Worm (Caenorhabditis elegans) whole organism, young adult: ENCODE results near the gene F25B5.3.

ENCODE experiments used
- B0035.1 ChIP-seq: sonication (generic microtip); optimal IDR thresholded peaks from 2 replicates; lab custom pipeline; 2016; ENCODE audit warnings: missing genetic modification characterization, mild to moderate bottlenecking, missing compliant biosample characterization, missing genotype, missing genetic modification reagents
- C17E4.6 ChIP-seq: fragments of 200-800 bp; sonication (Bioruptor generic); IDR thresholded peaks from 2 replicates; pipeline ENCODE4 v1.3.6; 2022; ENCODE audit warnings: missing genetic modification reagents, missing genetic modification characterization, missing compliant biosample characterization
- D2030.7 ChIP-seq: fragments of 200-800 bp; sonication (Bioruptor generic); IDR thresholded peaks from 2 replicates; pipeline ENCODE4 v1.3.6; 2022; ENCODE audit warnings: missing genetic modification reagents, missing genetic modification characterization, missing compliant biosample characterization
- F33H1.4 ChIP-seq: fragments of 200-800 bp; sonication (Bioruptor generic); IDR thresholded peaks from 2 replicates; pipeline ENCODE4 v1.3.6; 2022; ENCODE audit warnings: missing genetic modification reagents, missing genetic modification characterization, missing compliant biosample characterization
- F52B5.7 ChIP-seq: sonication (generic microtip); optimal IDR thresholded peaks from 2 replicates; lab custom pipeline; 2016; ENCODE audit warnings: mild to moderate bottlenecking, missing genetic modification characterization, missing compliant biosample characterization
- F55B11.4 ChIP-seq: sonication (generic microtip); optimal IDR thresholded peaks from 2 replicates; lab custom pipeline; 2016; ENCODE audit warnings: missing compliant biosample characterization, missing genetic modification characterization, borderline replicate concordance; ENCODE audit not compliant: insufficient read depth
- K11D2.4 ChIP-seq: fragments of 200-800 bp; sonication (Bioruptor generic); IDR thresholded peaks from 2 replicates; pipeline ENCODE4 v1.3.6; 2022; ENCODE audit warnings: missing genetic modification reagents, missing genetic modification characterization, missing compliant biosample characterization
- T26A5.8 ChIP-seq: sonication (generic microtip); optimal IDR thresholded peaks from 2 replicates; lab custom pipeline; 2016; ENCODE audit warnings: missing genetic modification characterization, missing compliant biosample characterization
- Y53F4B.3 ChIP-seq: fragments of 200-800 bp; sonication (Bioruptor generic); IDR thresholded peaks from 2 replicates; pipeline ENCODE4 v1.3.6; 2022; ENCODE audit warnings: missing genetic modification reagents, missing genetic modification characterization, missing compliant biosample characterization
- Y67H2A.10 ChIP-seq: fragments of 200-800 bp; sonication (Bioruptor generic); conservative IDR thresholded peaks from 2 replicates; pipeline ENCODE4 v1.3.6; 2022; ENCODE audit warnings: missing genetic modification reagents, missing genetic modification characterization, missing compliant biosample characterization
- Y95B8A.8 ChIP-seq: fragments of 200-800 bp; sonication (Bioruptor generic); IDR thresholded peaks from 2 replicates; pipeline ENCODE4 v1.3.6; 2022; ENCODE audit warnings: missing genetic modification reagents, missing genetic modification characterization, missing compliant biosample characterization
- ZK185.1 ChIP-seq: sonication (generic microtip); optimal IDR thresholded peaks from 2 replicates; lab custom pipeline; 2016; ENCODE audit warnings: mild to moderate bottlenecking, missing genetic modification characterization, missing compliant biosample characterization; ENCODE audit not compliant: poor library complexity, severe bottlenecking
- atf-7 ChIP-seq: sonication (generic microtip); optimal IDR thresholded peaks from 2 replicates; lab custom pipeline; 2017; ENCODE audit warnings: mild to moderate bottlenecking, missing genetic modification characterization, missing compliant biosample characterization
- cebp-1 ChIP-seq, 2 experiments: fragments of 200-800 bp in 1 of 2; sonication (Bioruptor generic) in 1 of 2; sonication (generic microtip) in 1 of 2; IDR thresholded peaks in 1 of 2; optimal IDR thresholded peaks in 1 of 2; 2 replicates each; pipeline versions ENCODE4 v1.3.6 to Lab custom; 2017 to 2022; ENCODE audit warnings: missing compliant biosample characterization in 2 of 2, missing genetic modification characterization in 2 of 2, mild to moderate bottlenecking in 1 of 2, missing genetic modification reagents in 1 of 2, moderate library complexity in 1 of 2
- ceh-40 ChIP-seq: fragments of 200-800 bp; sonication (Bioruptor generic); IDR thresholded peaks from 2 replicates; pipeline ENCODE4 v1.3.6; 2022; ENCODE audit warnings: missing genetic modification characterization, missing compliant biosample characterization
- dox-1 ChIP-seq: fragments of 200-800 bp; sonication (Bioruptor generic); IDR thresholded peaks from 2 replicates; pipeline ENCODE4 v1.3.6; 2022; ENCODE audit warnings: missing genetic modification reagents, missing genetic modification characterization, missing compliant biosample characterization
- dpff-1 ChIP-seq: sonication (generic microtip); optimal IDR thresholded peaks from 2 replicates; lab custom pipeline; 2017; ENCODE audit warnings: mild to moderate bottlenecking, missing genetic modification characterization, missing compliant biosample characterization
- efl-1 ChIP-seq: fragments of 150-350 bp; optimal IDR thresholded peaks from 2 replicates; lab custom pipeline; 2014; ENCODE audit warnings: missing biosample characterization, missing genetic modification reagents, missing genetic modification characterization
- egl-18 ChIP-seq: fragments of 200-800 bp; sonication (Bioruptor generic); IDR thresholded peaks from 2 replicates; pipeline ENCODE4 v1.3.6; 2022; ENCODE audit warnings: missing genetic modification reagents, missing genetic modification characterization, missing compliant biosample characterization
- him-1 ChIP-seq: sonication (generic microtip); optimal IDR thresholded peaks from 2 replicates; lab custom pipeline; 2016; ENCODE audit warnings: missing genotype, missing genetic modification reagents, missing genetic modification characterization, missing compliant biosample characterization
- hmg-1.2 ChIP-seq: fragments of 200-800 bp; sonication (Bioruptor generic); IDR thresholded peaks from 2 replicates; pipeline ENCODE4 v1.3.6; 2022; ENCODE audit warnings: missing genetic modification reagents, missing genetic modification characterization, missing compliant biosample characterization
- lin-35 ChIP-seq, 3 experiments: fragments of 150-350 bp in 2 of 3; sonication (generic microtip) in 1 of 3; optimal IDR thresholded peaks; 2 replicates each; lab custom pipeline; 2014 to 2018; ENCODE audit warnings: missing biosample characterization in 3 of 3, missing genetic modification characterization in 3 of 3, missing genetic modification reagents in 3 of 3
- lin-40 ChIP-seq: sonication (generic microtip); optimal IDR thresholded peaks from 2 replicates; lab custom pipeline; 2016; ENCODE audit warnings: missing genetic modification characterization, mild to moderate bottlenecking, missing compliant biosample characterization, missing genotype, missing genetic modification reagents
- lir-1 ChIP-seq: fragments of 200-800 bp; sonication (Bioruptor generic); conservative IDR thresholded peaks from 2 replicates; pipeline ENCODE4 v1.3.6; 2022; ENCODE audit warnings: missing genetic modification reagents, missing genetic modification characterization, missing compliant biosample characterization
- lsl-1 ChIP-seq: fragments of 200-800 bp; sonication (Bioruptor generic); optimal IDR thresholded peaks from 2 replicates; lab custom pipeline; 2018; ENCODE audit warnings: mild to moderate bottlenecking, missing genetic modification characterization, moderate library complexity, missing compliant biosample characterization
- madf-6 ChIP-seq: fragments of 200-800 bp; sonication (Bioruptor generic); IDR thresholded peaks from 2 replicates; pipeline ENCODE4 v1.3.6; 2022; ENCODE audit warnings: missing genetic modification reagents, missing genetic modification characterization, missing compliant biosample characterization
- madf-8 ChIP-seq: fragments of 200-800 bp; sonication (Bioruptor generic); conservative IDR thresholded peaks from 2 replicates; pipeline ENCODE4 v1.3.6; 2022; ENCODE audit warnings: missing genetic modification reagents, missing genetic modification characterization, missing compliant biosample characterization
- mcd-1 ChIP-seq: fragments of 200-800 bp; sonication (Bioruptor generic); IDR thresholded peaks from 2 replicates; pipeline ENCODE4 v1.3.6; 2022; ENCODE audit warnings: missing genetic modification reagents, missing genetic modification characterization, missing compliant biosample characterization
- nhr-27 ChIP-seq: fragments of 200-800 bp; sonication (Bioruptor generic); optimal IDR thresholded peaks from 2 replicates; lab custom pipeline; 2018; ENCODE audit warnings: mild to moderate bottlenecking, missing genetic modification characterization, moderate library complexity, missing compliant biosample characterization
- pha-4 ChIP-seq: fragments of 150-350 bp; sonication (generic microtip); optimal IDR thresholded peaks from 2 replicates; lab custom pipeline; 2014; ENCODE audit warnings: missing biosample characterization, missing genetic modification reagents, missing genetic modification characterization
- rcor-1 ChIP-seq: fragments of 200-800 bp; sonication (Bioruptor generic); IDR thresholded peaks from 2 replicates; pipeline ENCODE4 v1.3.6; 2022; ENCODE audit warnings: missing genetic modification reagents, missing genetic modification characterization, missing compliant biosample characterization
- sdz-38 ChIP-seq: sonication (generic microtip); optimal IDR thresholded peaks from 2 replicates; lab custom pipeline; 2016; ENCODE audit warnings: missing genotype, missing genetic modification characterization, missing compliant biosample characterization
- snpc-1.3 ChIP-seq: sonication (generic microtip); optimal IDR thresholded peaks from 2 replicates; lab custom pipeline; 2017; ENCODE audit warnings: missing genetic modification characterization, mild to moderate bottlenecking, missing compliant biosample characterization, antibody characterized with exemption, moderate library complexity, missing genotype, missing genetic modification reagents; ENCODE audit not compliant: insufficient read depth
- snpc-4 ChIP-seq, 5 experiments: fragments of 150-350 bp in 1 of 5; sonication (generic microtip) in 4 of 5; optimal IDR thresholded peaks; 2 replicates each; lab custom pipeline; 2014 to 2018; ENCODE audit warnings: missing genetic modification characterization in 5 of 5, missing biosample characterization in 3 of 5, antibody characterized with exemption in 2 of 5, mild to moderate bottlenecking in 2 of 5, missing compliant biosample characterization in 2 of 5, missing genotype in 2 of 5, moderate library complexity in 2 of 5, missing genetic modification reagents in 1 of 5
- somi-1 ChIP-seq: fragments of 200-800 bp; sonication (Bioruptor generic); optimal IDR thresholded peaks from 2 replicates; lab custom pipeline; 2018; ENCODE audit warnings: mild to moderate bottlenecking, missing genetic modification characterization, missing compliant biosample characterization
- sptf-2 ChIP-seq: fragments of 200-800 bp; sonication (Bioruptor generic); optimal IDR thresholded peaks from 2 replicates; lab custom pipeline; 2018; ENCODE audit warnings: mild to moderate bottlenecking, missing genetic modification characterization, missing compliant biosample characterization
- tbx-9 ChIP-seq: sonication (generic microtip); optimal IDR thresholded peaks from 2 replicates; lab custom pipeline; 2016; ENCODE audit warnings: borderline replicate concordance, missing genetic modification characterization, inconsistent platforms, missing compliant biosample characterization
- ztf-25 ChIP-seq: fragments of 200-800 bp; sonication (Bioruptor generic); IDR thresholded peaks from 2 replicates; pipeline ENCODE4 v1.3.6; 2022; ENCODE audit warnings: missing genetic modification reagents, missing genetic modification characterization, missing compliant biosample characterization
- ztf-26 ChIP-seq: sonication (generic microtip); optimal IDR thresholded peaks from 2 replicates; lab custom pipeline; 2017; ENCODE audit warnings: missing genetic modification characterization, missing compliant biosample characterization

Gene F25B5.3

ce11 chrIII:5921067-5921678, 27.5 kb upstream of the F25B5.3 start:
- TF ChIP-seq sptf-2 (GFP tag; lab: Kevin White, UChicago) (no peak), somi-1 (peak; percentile 6), C17E4.6 (GFP tag; lab: Robert Waterston, UW) (no peak), dpff-1 (no peak), F55B11.4 (no peak), madf-6 (GFP tag; lab: Robert Waterston, UW) (no peak), mcd-1 (no peak), atf-7 (tag; lab: Kevin White, UChicago) (no peak), pha-4 (tag; lab: Kevin White, UChicago) (no peak), lin-40 (tag; lab: Kevin White, UChicago) (peak; percentile 0), ceh-40 (GFP tag; lab: Robert Waterston, UW) (no peak), snpc-1.3 (tag; lab: Kevin White, UChicago) (no peak), tbx-9 (no peak), Y95B8A.8 (GFP tag; lab: Robert Waterston, UW) (no peak), Y67H2A.10 (GFP tag; lab: Robert Waterston, UW) (no peak), rcor-1 (no peak), ztf-26 (tag; lab: Kevin White, UChicago) (peak; percentile 36)
- TF ChIP-seq, all 124 proteins: peak for 3

ce11 chrIII:5922236-5922635, 26.4 kb upstream of the F25B5.3 start:
- TF ChIP-seq atf-7 (tag; lab: Kevin White, UChicago) (no peak), ztf-25 (GFP tag; lab: Robert Waterston, UW) (no peak), somi-1 (no peak), lsl-1 (GFP tag; lab: Kevin White, UChicago) (no peak), efl-1 (GFP tag; lab: Kevin White, UChicago) (no peak), lir-1 (GFP tag; lab: Robert Waterston, UW) (no peak), F52B5.7 (tag; lab: Kevin White, UChicago) (no peak), him-1 (tag; lab: Kevin White, UChicago) (no peak)

ce11 chrIII:5925724-5926123, 23.0 kb upstream of the F25B5.3 start, which contains the start of the genes dnc-2 and bcl-7:
Gene dnc-2 (minus strand): TSS chrIII:5925756.
Gene bcl-7 (plus strand): TSS chrIII:5926086.
- TF ChIP-seq madf-6 (GFP tag; lab: Robert Waterston, UW) (peak; percentile 60; the same call in 1 of the 2 replicates), lsl-1 (GFP tag; lab: Kevin White, UChicago) (peak; percentile 24), dox-1 (no peak), Y53F4B.3 (GFP tag; lab: Robert Waterston, UW) (no peak), F33H1.4 (GFP tag; lab: Robert Waterston, UW) (peak; percentile 32; the same call in 1 of the 2 replicates), ZK185.1 (tag; lab: Kevin White, UChicago) (peak; percentile 19), snpc-4 (GFP tag; optimal IDR thresholded peaks at IDR 0.05; lab: Kevin White, UChicago) (no peak), snpc-4 (tag; optimal IDR thresholded peaks at IDR 0.05; lab: Kevin White, UChicago) (peak in 1 of 4 experiments; percentile 37), sdz-38 (tag; lab: Kevin White, UChicago) (no peak), D2030.7 (0 out of 2 replicates have a peak, but pooled peaks have one; percentile 19), B0035.1 (tag; lab: Kevin White, UChicago) (no peak), hmg-1.2 (GFP tag; lab: Robert Waterston, UW) (peak; percentile 94), nhr-27 (tag; lab: Kevin White, UChicago) (no peak), cebp-1 (GFP tag; IDR thresholded peaks at IDR 0.05; lab: Robert Waterston, UW) (peak; percentile 79), cebp-1 (tag; optimal IDR thresholded peaks at IDR 0.05; lab: Kevin White, UChicago) (peak; percentile 96), mcd-1 (peak; percentile 82), T26A5.8 (no peak), egl-18 (GFP tag; lab: Robert Waterston, UW) (no peak), K11D2.4 (GFP tag; lab: Robert Waterston, UW) (no peak), madf-8 (0 out of 2 replicates have a peak, but pooled peaks have one; percentile 13), lin-35 (GFP tag; optimal IDR thresholded peaks at IDR 0.05; lab: Kevin White, UChicago) (peak in 1 of 3 experiments; percentile 6)
